Fruit fly (Drosophila melanogaster) whole organism, embryonic: Measurements from ENCODE around the gene CG6163.

Experiments used
- Bdp1 ChIP-seq: fragments of 200-800 bp; sonication (Bioruptor generic); optimal IDR thresholded peaks from 3 replicates; lab custom pipeline; 2016; ENCODE audit warnings: missing biosample characterization, missing genetic modification characterization
- Blimp-1 ChIP-seq: fragments of 200-800 bp; sonication (Bioruptor generic); optimal IDR thresholded peaks from 3 replicates; lab custom pipeline; 2018; ENCODE audit warnings: missing biosample characterization, missing genetic modification characterization, mild to moderate bottlenecking, moderate library complexity, missing genetic modification reagents
- CG11560 ChIP-seq: fragments of 200-800 bp; sonication (Bioruptor generic); IDR thresholded peaks from 3 replicates; pipeline ENCODE4 v1.3.6; 2022; ENCODE audit warnings: missing biosample characterization, missing genetic modification characterization
- CG11696 ChIP-seq: fragments of 200-800 bp; sonication (Bioruptor generic); IDR thresholded peaks from 2 replicates; pipeline ENCODE4 v1.3.6; 2022; ENCODE audit warnings: missing biosample characterization, missing genetic modification characterization
- CG12769 ChIP-seq: fragments of 200-800 bp; sonication (Bioruptor generic); optimal IDR thresholded peaks from 2 replicates; lab custom pipeline; 2019; ENCODE audit warnings: missing biosample characterization, mild to moderate bottlenecking, missing genetic modification characterization, moderate library complexity
- CG12942 ChIP-seq: fragments of 200-800 bp; sonication (Bioruptor generic); optimal IDR thresholded peaks from 3 replicates; lab custom pipeline; 2016; ENCODE audit warnings: missing biosample characterization, missing genetic modification characterization
- CG14441 ChIP-seq: fragments of 200-800 bp; sonication (Bioruptor generic); IDR thresholded peaks from 2 replicates; pipeline ENCODE4 v1.3.6; 2022; ENCODE audit warnings: missing biosample characterization, missing genetic modification characterization
- CG1603 ChIP-seq: fragments of 200-800 bp; sonication (Bioruptor generic); optimal IDR thresholded peaks from 2 replicates; lab custom pipeline; 2019; ENCODE audit warnings: missing biosample characterization, mild to moderate bottlenecking, missing genetic modification characterization, moderate library complexity
- CG17186 ChIP-seq: fragments of 200-800 bp; sonication (Bioruptor generic); optimal IDR thresholded peaks from 3 replicates; lab custom pipeline; 2017; ENCODE audit warnings: missing biosample characterization, missing genetic modification reagents, missing genetic modification characterization
- CG2129 ChIP-seq: fragments of 200-800 bp; sonication (Bioruptor generic); IDR thresholded peaks from 2 replicates; pipeline ENCODE4 v1.3.6; 2022; ENCODE audit warnings: missing biosample characterization, missing genetic modification characterization; ENCODE audit not compliant: partially characterized antibody
- CG2678 ChIP-seq: fragments of 200-800 bp; sonication (Bioruptor generic); optimal IDR thresholded peaks from 3 replicates; lab custom pipeline; 2019; ENCODE audit warnings: missing biosample characterization, mild to moderate bottlenecking, missing genetic modification characterization, moderate library complexity
- CG3838 ChIP-seq: fragments of 200-800 bp; sonication (Bioruptor generic); optimal IDR thresholded peaks from 3 replicates; lab custom pipeline; 2016; ENCODE audit warnings: missing biosample characterization, missing genetic modification characterization
- CG5953 ChIP-seq: fragments of 200-800 bp; sonication (Bioruptor generic); IDR thresholded peaks from 2 replicates; pipeline ENCODE4 v1.3.6; 2022; ENCODE audit warnings: missing biosample characterization, missing genetic modification characterization
- CG6175 ChIP-seq: fragments of 200-800 bp; sonication (Bioruptor generic); IDR thresholded peaks from 3 replicates; pipeline ENCODE4 v1.3.6; 2022; ENCODE audit warnings: missing biosample characterization, missing genetic modification characterization
- CG6791 ChIP-seq: fragments of 200-800 bp; sonication (Bioruptor generic); IDR thresholded peaks from 3 replicates; pipeline ENCODE4 v1.3.6; 2022; ENCODE audit warnings: missing biosample characterization, missing genetic modification characterization; ENCODE audit not compliant: partially characterized antibody
- CG7372 ChIP-seq: fragments of 200-800 bp; sonication (Bioruptor generic); IDR thresholded peaks from 2 replicates; pipeline ENCODE4 v1.3.6; 2022; ENCODE audit warnings: missing biosample characterization, missing genetic modification characterization
- CG7786 ChIP-seq: fragments of 200-800 bp; sonication (Bioruptor generic); optimal IDR thresholded peaks from 2 replicates; lab custom pipeline; 2016; ENCODE audit warnings: missing biosample characterization, missing genetic modification characterization
- CG8359 ChIP-seq: fragments of 200-800 bp; sonication (Bioruptor generic); optimal IDR thresholded peaks from 2 replicates; lab custom pipeline; 2017; ENCODE audit warnings: missing biosample characterization, mild to moderate bottlenecking, missing genetic modification characterization, borderline replicate concordance
- CG9876 ChIP-seq: fragments of 200-800 bp; sonication (Bioruptor generic); optimal IDR thresholded peaks from 2 replicates; lab custom pipeline; 2016; ENCODE audit warnings: missing biosample characterization, missing genetic modification characterization
- Dek ChIP-seq: fragments of 200-800 bp; sonication (Bioruptor generic); optimal IDR thresholded peaks from 3 replicates; lab custom pipeline; 2019; ENCODE audit warnings: missing biosample characterization, mild to moderate bottlenecking, missing genetic modification characterization, moderate library complexity
- HmgD ChIP-seq: fragments of 200-800 bp; sonication (Bioruptor generic); optimal IDR thresholded peaks from 3 replicates; lab custom pipeline; 2016; ENCODE audit warnings: missing biosample characterization, missing genetic modification characterization
- Hmr ChIP-seq: fragments of 200-800 bp; sonication (Bioruptor generic); optimal IDR thresholded peaks from 3 replicates; lab custom pipeline; 2017; ENCODE audit warnings: mild to moderate bottlenecking, missing biosample characterization, missing genetic modification reagents, missing genetic modification characterization
- Hr78 ChIP-seq, 2 experiments: fragments of 200-800 bp in 1 of 2; fragments of >200 bp in 1 of 2; sonication (Bioruptor generic) in 1 of 2; optimal IDR thresholded peaks; 2 replicates each; lab custom pipeline; 2017 to 2019; ENCODE audit warnings: missing biosample characterization in 2 of 2, missing genetic modification characterization in 2 of 2, mild to moderate bottlenecking in 1 of 2, moderate library complexity in 1 of 2
- Hsf ChIP-seq: fragments of 200-800 bp; sonication (Bioruptor generic); optimal IDR thresholded peaks from 3 replicates; lab custom pipeline; 2016; ENCODE audit warnings: missing biosample characterization, missing genetic modification characterization
- NC2α ChIP-seq: fragments of 200-800 bp; sonication (Bioruptor generic); optimal IDR thresholded peaks from 2 replicates; lab custom pipeline; 2016; ENCODE audit warnings: missing biosample characterization, missing genetic modification characterization
- NK7.1 ChIP-seq: fragments of 200-800 bp; sonication (Bioruptor generic); optimal IDR thresholded peaks from 3 replicates; lab custom pipeline; 2016; ENCODE audit warnings: missing biosample characterization, missing genetic modification characterization
- Ptx1 ChIP-seq: fragments of 200-800 bp; sonication (Bioruptor generic); IDR thresholded peaks from 2 replicates; pipeline ENCODE4 v1.3.6; 2022; ENCODE audit warnings: missing biosample characterization, missing genetic modification characterization
- Rfx ChIP-seq: fragments of 200-800 bp; sonication (Bioruptor generic); IDR thresholded peaks from 2 replicates; pipeline ENCODE4 v1.3.6; 2022; ENCODE audit warnings: missing biosample characterization, missing genetic modification characterization
- ac ChIP-seq: fragments of 200-800 bp; sonication (Bioruptor generic); optimal IDR thresholded peaks from 3 replicates; lab custom pipeline; 2017; ENCODE audit warnings: missing biosample characterization, mild to moderate bottlenecking, missing genetic modification characterization
- bab2 ChIP-seq: fragments of 200-800 bp; sonication (Bioruptor generic); optimal IDR thresholded peaks from 2 replicates; lab custom pipeline; 2016; ENCODE audit warnings: missing biosample characterization, missing genetic modification characterization
- bcd ChIP-seq: fragments of 200-800 bp; sonication (Bioruptor generic); optimal IDR thresholded peaks from 2 replicates; lab custom pipeline; 2017; ENCODE audit warnings: missing biosample characterization, mild to moderate bottlenecking, missing genetic modification characterization
- bigmax ChIP-seq: fragments of 200-800 bp; sonication (Bioruptor generic); optimal IDR thresholded peaks from 2 replicates; lab custom pipeline; 2018; ENCODE audit warnings: missing biosample characterization, mild to moderate bottlenecking, missing genetic modification characterization
- chinmo ChIP-seq: fragments of 200-800 bp; sonication (Bioruptor generic); IDR thresholded peaks from 4 replicates; pipeline ENCODE4 v1.3.6; 2022; ENCODE audit warnings: missing biosample characterization, missing genetic modification characterization; ENCODE audit not compliant: partially characterized antibody
- chm ChIP-seq: fragments of 200-800 bp; sonication (Bioruptor generic); IDR thresholded peaks from 2 replicates; pipeline ENCODE4 v1.3.6; 2022; ENCODE audit warnings: missing biosample characterization, missing genetic modification characterization
- cwo ChIP-seq: fragments of 200-800 bp; sonication (Bioruptor generic); optimal IDR thresholded peaks from 3 replicates; lab custom pipeline; 2017; ENCODE audit warnings: missing biosample characterization, missing genetic modification characterization, mild to moderate bottlenecking, moderate library complexity, missing genetic modification reagents
- ftz-f1 ChIP-seq: fragments of 200-800 bp; sonication (Bioruptor generic); optimal IDR thresholded peaks from 2 replicates; lab custom pipeline; 2016; ENCODE audit warnings: missing biosample characterization, missing genetic modification characterization
- jigr1 ChIP-seq: fragments of 200-800 bp; sonication (Bioruptor generic); IDR thresholded peaks from 3 replicates; pipeline ENCODE4 v1.3.6; 2022; ENCODE audit warnings: missing biosample characterization, missing genetic modification characterization
- lab ChIP-seq: fragments of 200-800 bp; sonication (Bioruptor generic); optimal IDR thresholded peaks from 3 replicates; lab custom pipeline; 2017; ENCODE audit warnings: missing biosample characterization, missing genetic modification characterization, mild to moderate bottlenecking, moderate library complexity, missing genetic modification reagents
- org-1 ChIP-seq: fragments of 200-800 bp; sonication (Bioruptor generic); optimal IDR thresholded peaks from 2 replicates; lab custom pipeline; 2017; ENCODE audit warnings: missing biosample characterization, missing genetic modification characterization
- pros ChIP-seq: fragments of 200-800 bp; sonication (Bioruptor generic); optimal IDR thresholded peaks from 3 replicates; lab custom pipeline; 2019; ENCODE audit warnings: missing biosample characterization, mild to moderate bottlenecking, missing genetic modification characterization, moderate library complexity
- ro ChIP-seq: fragments of 200-800 bp; sonication (Bioruptor generic); IDR thresholded peaks from 2 replicates; pipeline ENCODE4 v1.3.6; 2022; ENCODE audit warnings: missing biosample characterization, missing genetic modification characterization
- seq ChIP-seq: fragments of 200-800 bp; sonication (Bioruptor generic); IDR thresholded peaks from 2 replicates; pipeline ENCODE4 v1.3.6; 2022; ENCODE audit warnings: missing biosample characterization, missing genetic modification characterization
- tio ChIP-seq: fragments of 200-800 bp; sonication (Bioruptor generic); optimal IDR thresholded peaks from 2 replicates; lab custom pipeline; 2017; ENCODE audit warnings: missing biosample characterization, missing genetic modification characterization, inconsistent platforms
- tll ChIP-seq, 2 experiments: fragments of 200-800 bp in 1 of 2; fragments of >200 bp in 1 of 2; sonication (Bioruptor generic) in 1 of 2; optimal IDR thresholded peaks; 2 replicates each; lab custom pipeline; 2017 to 2019; ENCODE audit warnings: missing biosample characterization in 2 of 2, missing genetic modification characterization in 2 of 2, mild to moderate bottlenecking in 1 of 2, moderate library complexity in 1 of 2
- toy ChIP-seq: fragments of 200-800 bp; sonication (Bioruptor generic); IDR thresholded peaks from 2 replicates; pipeline ENCODE4 v1.3.6; 2022; ENCODE audit warnings: missing biosample characterization, missing genetic modification characterization
- tx ChIP-seq: fragments of 200-800 bp; sonication (Bioruptor generic); optimal IDR thresholded peaks from 2 replicates; lab custom pipeline; 2016; ENCODE audit warnings: missing biosample characterization, missing genetic modification characterization
- vfl ChIP-seq: fragments of 200-800 bp; sonication (Bioruptor generic); optimal IDR thresholded peaks from 2 replicates; lab custom pipeline; 2016; ENCODE audit warnings: missing biosample characterization, missing genetic modification characterization
- z ChIP-seq: fragments of 200-800 bp; sonication (Bioruptor generic); IDR thresholded peaks from 3 replicates; pipeline ENCODE4 v1.3.6; 2022; ENCODE audit warnings: missing biosample characterization, missing genetic modification characterization

CG6163 gene

dm6 chr3L:11355429-11356327 lies 9.0 kb downstream of the CG6163 start (continued):
- TF ChIP-seq CG17186 (GFP tag; lab: Kevin White, UChicago) (peak; percentile 10), vfl (no peak), Hsf (GFP tag; lab: Kevin White, UChicago) (no peak), CG12769 (tag; lab: Kevin White, UChicago) (no peak), tll (GFP tag; optimal IDR thresholded peaks at IDR 0.05; lab: Kevin White, UChicago) (no peak), seq (GFP tag; lab: Robert Waterston, UW) (no peak; the same call in 1 of the 2 replicates), CG7372 (no peak), Blimp-1 (GFP tag; lab: Kevin White, UChicago) (peak; percentile 74), bigmax (GFP tag; lab: Kevin White, UChicago) (no peak), CG2678 (tag; lab: Kevin White, UChicago) (peak; percentile 19), Ptx1 (GFP tag; lab: Robert Waterston, UW) (no peak), CG8359 (peak; percentile 36), jigr1 (no peak), ftz-f1 (GFP tag; lab: Kevin White, UChicago) (no peak), CG3838 (GFP tag; lab: Kevin White, UChicago) (no peak), tio (GFP tag; lab: Kevin White, UChicago) (no peak), toy (no peak), tx (GFP tag; lab: Kevin White, UChicago) (no peak), Dek (tag; lab: Kevin White, UChicago) (no peak), CG9876 (GFP tag; lab: Kevin White, UChicago) (no peak), pros (GFP tag; lab: Kevin White, UChicago) (no peak), cwo (GFP tag; lab: Kevin White, UChicago) (no peak), CG2129 (GFP tag; lab: Robert Waterston, UW) (no peak), Hr78 (GFP tag; optimal IDR thresholded peaks at IDR 0.05; lab: Kevin White, UChicago) (peak in 1 of 2 experiments; percentile 41), Bdp1 (GFP tag; lab: Kevin White, UChicago) (no peak), CG14441 (no peak), CG6175 (0 out of 3 replicates have a peak, but pooled peaks have one; percentile 35), CG1603 (peak; percentile 38), Hmr (peak; percentile 0), org-1 (peak; percentile 44), CG11560 (tag; lab: Robert Waterston, UW) (no peak), chinmo (GFP tag; lab: Robert Waterston, UW) (0 out of 4 replicates have a peak, but pooled peaks have one; percentile 29), HmgD (GFP tag; lab: Kevin White, UChicago) (no peak), lab (no peak), CG12942 (no peak), ac (GFP tag; lab: Kevin White, UChicago) (peak; percentile 29), NK7.1 (GFP tag; lab: Kevin White, UChicago) (peak; percentile 5), bcd (GFP tag; lab: Kevin White, UChicago) (peak; percentile 0), CG5953 (GFP tag; lab: Robert Waterston, UW) (no peak), NC2α (GFP tag; lab: Kevin White, UChicago) (no peak), CG6791 (GFP tag; lab: Robert Waterston, UW) (no peak), bab2 (GFP tag; lab: Kevin White, UChicago) (no peak), Rfx (GFP tag; lab: Robert Waterston, UW) (no peak), ro (GFP tag; lab: Robert Waterston, UW) (no peak), CG7786 (GFP tag; lab: Kevin White, UChicago) (no peak), chm (peak; percentile 18; the same call in 1 of the 2 replicates), CG11696 (no peak), z (GFP tag; lab: Robert Waterston, UW) (no peak)
